Worm (Caenorhabditis elegans): ENCODE results near the gene rab-30.

DNA sequence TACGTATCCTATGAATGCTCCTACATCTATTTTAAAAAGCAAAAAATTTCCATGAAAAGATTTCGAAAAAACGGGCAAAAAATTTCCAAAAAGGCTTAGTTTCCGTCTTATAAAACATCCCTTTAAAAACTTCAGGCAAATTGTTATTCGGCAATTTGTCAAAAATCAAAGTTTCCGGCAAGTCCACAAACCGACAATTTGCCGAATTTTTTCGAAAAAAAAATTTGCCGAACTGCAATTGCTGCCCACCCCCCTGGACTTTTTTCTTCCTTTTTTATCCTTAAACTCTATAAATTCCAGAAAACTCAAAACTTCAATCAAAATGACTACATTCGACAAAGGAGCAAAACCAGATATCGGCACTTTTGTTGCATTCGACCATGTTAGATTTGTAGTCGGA is 25.2 kb upstream of the rab-30 start, which contains the start of gene hpd-1:
- TF ChIP-seq nhr-12 (tag; optimal IDR thresholded peaks at IDR 0.05) (no peak), pha-4 (tag; optimal IDR thresholded peaks at IDR 0.05) (no peak), nfya-1 (tag; optimal IDR thresholded peaks at IDR 0.05; ENCODE audit: insufficient read depth) (no peak), nhr-43 (tag; optimal IDR thresholded peaks at IDR 0.05; ENCODE audit: poor library complexity, severe bottlenecking) (no peak), ama-1 (optimal IDR thresholded peaks at IDR 0.05) (no peak), ZK546.5 (tag; optimal IDR thresholded peaks at IDR 0.05) (no peak), ceh-82 (tag; optimal IDR thresholded peaks at IDR 0.05) (no peak), skn-1 (tag; optimal IDR thresholded peaks at IDR 0.05) (no peak), unc-62 (GFP tag; optimal IDR thresholded peaks at IDR 0.05) (no peak), egl-27 (tag; optimal IDR thresholded peaks at IDR 0.05) (no peak)
